Worm (Caenorhabditis elegans) whole organism, L1 larva: Measurements from ENCODE around the gene rde-11.

Experiments
- C04F5.9 ChIP-seq: sonication (generic microtip); optimal IDR thresholded peaks from 2 replicates; lab custom pipeline; 2016; ENCODE audit warnings: missing genetic modification characterization, missing compliant biosample characterization
- F16B12.6 ChIP-seq: fragments of 150-350 bp; optimal IDR thresholded peaks from 2 replicates; lab custom pipeline; 2014; ENCODE audit warnings: missing biosample characterization, missing genetic modification characterization
- egl-27 ChIP-seq, 2 experiments: fragments of 150-350 bp in 1 of 2; sonication (generic microtip); optimal IDR thresholded peaks; 3 replicates each; lab custom pipeline; 2017 to 2018; ENCODE audit warnings: missing biosample characterization in 2 of 2, missing genetic modification characterization in 2 of 2, missing genetic modification reagents in 2 of 2
- lin-15B ChIP-seq: fragments of 150-350 bp; sonication (generic microtip); optimal IDR thresholded peaks from 3 replicates; lab custom pipeline; 2014; ENCODE audit warnings: missing biosample characterization, missing genetic modification characterization
- lin-35 ChIP-seq, 2 experiments: fragments of 150-350 bp; optimal IDR thresholded peaks; 2 replicates each; lab custom pipeline; 2014; ENCODE audit warnings: missing biosample characterization in 2 of 2, missing genetic modification characterization in 2 of 2, missing genetic modification reagents in 2 of 2
- nhr-20 ChIP-seq: sonication (generic microtip); optimal IDR thresholded peaks from 2 replicates; lab custom pipeline; 2016; ENCODE audit warnings: mild to moderate bottlenecking, missing genetic modification characterization, missing compliant biosample characterization
- skn-1 ChIP-seq: fragments of 150-350 bp; optimal IDR thresholded peaks from 2 replicates; lab custom pipeline; 2014; ENCODE audit warnings: missing biosample characterization, missing genetic modification characterization
- snpc-4 ChIP-seq: fragments of 150-350 bp; optimal IDR thresholded peaks from 2 replicates; lab custom pipeline; 2014; ENCODE audit warnings: missing biosample characterization, missing genetic modification characterization
- vab-15 ChIP-seq: sonication (generic microtip); optimal IDR thresholded peaks from 2 replicates; lab custom pipeline; 2017; ENCODE audit warnings: missing genotype, mild to moderate bottlenecking, missing genetic modification characterization, missing compliant biosample characterization
- zag-1 ChIP-seq: fragments of 150-350 bp; optimal IDR thresholded peaks from 2 replicates; lab custom pipeline; 2014; ENCODE audit warnings: missing biosample characterization, missing genetic modification characterization

DNA sequence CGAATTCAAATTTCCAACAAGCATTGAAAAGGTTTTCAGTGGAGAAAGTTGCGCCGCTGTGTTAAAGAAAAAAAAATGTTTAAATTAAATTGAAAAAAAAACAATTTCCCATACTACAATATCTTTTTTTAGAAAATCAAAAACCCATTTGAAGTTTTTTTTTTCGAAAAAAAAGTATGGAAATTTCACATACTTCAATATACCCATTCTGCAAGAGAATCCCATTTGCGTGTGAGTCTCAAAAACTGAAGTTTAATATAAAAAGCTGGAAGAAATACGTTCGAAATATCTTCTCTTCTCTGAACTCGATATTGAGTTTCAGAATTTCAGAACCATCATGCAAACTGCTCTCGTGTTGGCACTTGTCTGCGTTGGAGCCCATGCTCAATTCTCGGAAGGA is 34.9 kb upstream of the rde-11 start, which contains the start of gene scl-7:
- TF ChIP-seq F16B12.6 (no peak), nhr-20 (tag; lab: Kevin White, UChicago) (no peak), zag-1 (tag; lab: Kevin White, UChicago) (no peak), skn-1 (tag; lab: Kevin White, UChicago) (no peak), lin-35 (GFP tag; optimal IDR thresholded peaks at IDR 0.05; lab: Kevin White, UChicago) (no peak), snpc-4 (no peak), egl-27 (tag; optimal IDR thresholded peaks at IDR 0.05; lab: Kevin White, UChicago) (no peak), C04F5.9 (tag; lab: Kevin White, UChicago) (no peak), vab-15 (tag; lab: Kevin White, UChicago) (no peak), lin-15B (tag; lab: Kevin White, UChicago) (no peak)
